Fruit fly (Drosophila melanogaster) whole organism, prepupa: ENCODE results near the gene CG10226.

Source experiments
- CG11294 ChIP-seq: fragments of 200-800 bp; sonication (Bioruptor generic); IDR thresholded peaks from 2 replicates; pipeline ENCODE4 v1.3.6; 2022; ENCODE audit warnings: missing biosample characterization, missing genetic modification characterization
- CG11762 ChIP-seq: fragments of 200-800 bp; sonication (Bioruptor generic); optimal IDR thresholded peaks from 3 replicates; lab custom pipeline; 2016; ENCODE audit warnings: missing biosample characterization, missing genetic modification characterization; ENCODE audit not compliant: insufficient read depth
- CG11902 ChIP-seq: fragments of 200-800 bp; sonication (Bioruptor generic); optimal IDR thresholded peaks from 3 replicates; lab custom pipeline; 2016; ENCODE audit warnings: missing biosample characterization, missing genetic modification characterization
- CG15336 ChIP-seq: fragments of 200-800 bp; sonication (Bioruptor generic); IDR thresholded peaks from 2 replicates; pipeline ENCODE4 v1.3.6; 2022; ENCODE audit warnings: missing biosample characterization, missing genetic modification characterization
- CG1621 ChIP-seq: fragments of 200-800 bp; sonication (Bioruptor generic); optimal IDR thresholded peaks from 3 replicates; lab custom pipeline; 2018; ENCODE audit warnings: missing biosample characterization, mild to moderate bottlenecking, missing genetic modification characterization
- CG16779 ChIP-seq: fragments of 200-800 bp; sonication (Bioruptor generic); optimal IDR thresholded peaks from 3 replicates; lab custom pipeline; 2017; ENCODE audit warnings: missing biosample characterization, mild to moderate bottlenecking, missing genetic modification characterization
- CG3032 ChIP-seq: fragments of 200-800 bp; optimal IDR thresholded peaks from 2 replicates; lab custom pipeline; 2019; ENCODE audit warnings: missing biosample characterization, mild to moderate bottlenecking, missing genetic modification characterization, moderate library complexity
- CG32006 ChIP-seq: fragments of 200-800 bp; sonication (Bioruptor generic); optimal IDR thresholded peaks from 3 replicates; lab custom pipeline; 2017; ENCODE audit warnings: missing biosample characterization, mild to moderate bottlenecking, missing genetic modification characterization
- CG34406 ChIP-seq: fragments of 200-800 bp; sonication (Bioruptor generic); optimal IDR thresholded peaks from 3 replicates; lab custom pipeline; 2016; ENCODE audit warnings: missing biosample characterization, missing genetic modification characterization
- CG6163 ChIP-seq: fragments of 200-800 bp; sonication (Bioruptor generic); IDR thresholded peaks from 3 replicates; pipeline ENCODE4 v1.3.6; 2022; ENCODE audit warnings: missing biosample characterization, missing genetic modification characterization
- CG6276 ChIP-seq: fragments of 200-800 bp; sonication (Bioruptor generic); optimal IDR thresholded peaks from 2 replicates; lab custom pipeline; 2017; ENCODE audit warnings: missing biosample characterization, mild to moderate bottlenecking, missing genetic modification characterization
- CG6792 ChIP-seq: fragments of 200-800 bp; sonication (Bioruptor generic); optimal IDR thresholded peaks from 3 replicates; lab custom pipeline; 2016; ENCODE audit warnings: missing biosample characterization, missing genetic modification characterization
- CG8119 ChIP-seq: fragments of 200-800 bp; sonication (Bioruptor generic); IDR thresholded peaks from 3 replicates; pipeline ENCODE4 v1.3.6; 2022; ENCODE audit warnings: missing biosample characterization, missing genetic modification characterization
- CG8319 ChIP-seq: fragments of 200-800 bp; sonication (Bioruptor generic); optimal IDR thresholded peaks from 3 replicates; lab custom pipeline; 2016; ENCODE audit warnings: missing biosample characterization, missing genetic modification characterization
- CG8632 ChIP-seq: fragments of 200-800 bp; sonication (Bioruptor generic); optimal IDR thresholded peaks from 3 replicates; lab custom pipeline; 2016; ENCODE audit warnings: missing biosample characterization, missing genetic modification characterization
- CG9139 ChIP-seq: fragments of 200-800 bp; sonication (Bioruptor generic); optimal IDR thresholded peaks from 3 replicates; lab custom pipeline; 2017; ENCODE audit warnings: missing biosample characterization, mild to moderate bottlenecking, missing genetic modification characterization
- Eip75B ChIP-seq: fragments of 200-800 bp; sonication (Bioruptor generic); optimal IDR thresholded peaks from 3 replicates; lab custom pipeline; 2016; ENCODE audit warnings: missing biosample characterization, missing genetic modification characterization
- Eip78C ChIP-seq: fragments of 200-800 bp; sonication (Bioruptor generic); peaks from one replicate; lab custom pipeline; 2016; ENCODE audit warnings: missing biosample characterization, missing genetic modification characterization
- Eip93F ChIP-seq: fragments of 200-800 bp; sonication (Bioruptor generic); optimal IDR thresholded peaks from 2 replicates; lab custom pipeline; 2016; ENCODE audit warnings: missing biosample characterization, mild to moderate bottlenecking, missing genetic modification characterization
- Ets21C ChIP-seq: fragments of 200-800 bp; sonication (Bioruptor generic); optimal IDR thresholded peaks from 3 replicates; lab custom pipeline; 2016; ENCODE audit warnings: missing biosample characterization, missing genetic modification characterization
- Ets96B ChIP-seq: fragments of 200-800 bp; optimal IDR thresholded peaks from 2 replicates; lab custom pipeline; 2019; ENCODE audit warnings: missing biosample characterization, mild to moderate bottlenecking, missing genetic modification characterization, moderate library complexity
- Gug ChIP-seq: fragments of 200-800 bp; sonication (Bioruptor generic); IDR thresholded peaks from 2 replicates; pipeline ENCODE4 v1.3.6; 2022; ENCODE audit warnings: missing biosample characterization, missing genetic modification characterization
- Hr38 ChIP-seq: sonication (Bioruptor generic); optimal IDR thresholded peaks from 2 replicates; lab custom pipeline; 2016; ENCODE audit warnings: missing biosample characterization, missing genetic modification characterization
- Hr4 ChIP-seq: fragments of 200-800 bp; sonication (Bioruptor generic); optimal IDR thresholded peaks from 3 replicates; lab custom pipeline; 2016; ENCODE audit warnings: missing biosample characterization, missing genetic modification characterization
- Met ChIP-seq: fragments of 200-800 bp; sonication (Bioruptor generic); optimal IDR thresholded peaks from 3 replicates; lab custom pipeline; 2016; ENCODE audit warnings: missing biosample characterization, missing genetic modification characterization
- OdsH ChIP-seq: fragments of 200-800 bp; sonication (Bioruptor generic); optimal IDR thresholded peaks from 3 replicates; lab custom pipeline; 2016; ENCODE audit warnings: missing biosample characterization, missing genetic modification characterization
- Smox ChIP-seq: fragments of 200-800 bp; sonication (Bioruptor generic); optimal IDR thresholded peaks from 3 replicates; lab custom pipeline; 2016; ENCODE audit warnings: missing biosample characterization, missing genetic modification characterization
- Sox102F ChIP-seq: fragments of 200-800 bp; sonication (Bioruptor generic); optimal IDR thresholded peaks from 2 replicates; lab custom pipeline; 2016; ENCODE audit warnings: missing biosample characterization, mild to moderate bottlenecking, missing genetic modification characterization
- acj6 ChIP-seq: fragments of 200-800 bp; sonication (Bioruptor generic); optimal IDR thresholded peaks from 3 replicates; lab custom pipeline; 2016; ENCODE audit warnings: missing biosample characterization, missing genetic modification characterization
- cyc ChIP-seq: fragments of 200-800 bp; sonication (Bioruptor generic); optimal IDR thresholded peaks from 3 replicates; lab custom pipeline; 2016; ENCODE audit warnings: missing biosample characterization, missing genetic modification characterization
- dac ChIP-seq: fragments of 200-800 bp; sonication (Bioruptor generic); optimal IDR thresholded peaks from 2 replicates; lab custom pipeline; 2017; ENCODE audit warnings: missing biosample characterization, mild to moderate bottlenecking, missing genetic modification characterization
- dsx ChIP-seq: fragments of 200-800 bp; optimal IDR thresholded peaks from 3 replicates; lab custom pipeline; 2019; ENCODE audit warnings: missing biosample characterization, mild to moderate bottlenecking, missing genetic modification characterization, moderate library complexity; ENCODE audit not compliant: poor library complexity, severe bottlenecking
- eg ChIP-seq: fragments of 200-800 bp; sonication (Bioruptor generic); IDR thresholded peaks from 3 replicates; pipeline ENCODE4 v1.3.6; 2022; ENCODE audit warnings: missing biosample characterization, missing genetic modification characterization
- esn ChIP-seq: fragments of 200-800 bp; sonication (Bioruptor generic); optimal IDR thresholded peaks from 2 replicates; lab custom pipeline; 2016; ENCODE audit warnings: missing biosample characterization, mild to moderate bottlenecking, missing genetic modification characterization, moderate library complexity
- fd59A ChIP-seq: fragments of 200-800 bp; sonication (Bioruptor generic); optimal IDR thresholded peaks from 2 replicates; lab custom pipeline; 2017; ENCODE audit warnings: missing biosample characterization, mild to moderate bottlenecking, missing genetic modification characterization, missing genetic modification reagents
- fd85E ChIP-seq: fragments of 200-800 bp; sonication (Bioruptor generic); optimal IDR thresholded peaks from 3 replicates; lab custom pipeline; 2016; ENCODE audit warnings: missing biosample characterization, missing genetic modification characterization
- fkh ChIP-seq: fragments of 200-800 bp; sonication (Bioruptor generic); optimal IDR thresholded peaks from 3 replicates; lab custom pipeline; 2017; ENCODE audit warnings: missing biosample characterization, mild to moderate bottlenecking, missing genetic modification characterization, moderate library complexity
- lz ChIP-seq: fragments of 200-800 bp; sonication (Bioruptor generic); optimal IDR thresholded peaks from 3 replicates; lab custom pipeline; 2016; ENCODE audit warnings: missing biosample characterization, missing genetic modification characterization
- net ChIP-seq: fragments of 200-800 bp; sonication (Bioruptor generic); optimal IDR thresholded peaks from 3 replicates; lab custom pipeline; 2016; ENCODE audit warnings: missing biosample characterization, missing genetic modification characterization
- pdm3 ChIP-seq: fragments of 200-800 bp; sonication (Bioruptor generic); optimal IDR thresholded peaks from 3 replicates; lab custom pipeline; 2016; ENCODE audit warnings: missing biosample characterization, missing genetic modification characterization
- salr ChIP-seq, 2 experiments: fragments of 200-800 bp; sonication (Bioruptor generic); optimal IDR thresholded peaks; 3 replicates each; lab custom pipeline; 2016 to 2018; ENCODE audit warnings: missing biosample characterization in 2 of 2, missing genetic modification characterization in 2 of 2, mild to moderate bottlenecking in 1 of 2
- spab ChIP-seq: fragments of 200-800 bp; sonication (Bioruptor generic); optimal IDR thresholded peaks from 2 replicates; lab custom pipeline; 2017; ENCODE audit warnings: missing biosample characterization, mild to moderate bottlenecking, missing genetic modification characterization, missing genetic modification reagents
- ss ChIP-seq, 2 experiments: fragments of 200-800 bp; sonication (Bioruptor generic); optimal IDR thresholded peaks; 2 replicates in 1 of 2; 3 replicates in 1 of 2; lab custom pipeline; 2017 to 2018; ENCODE audit warnings: mild to moderate bottlenecking in 2 of 2, missing biosample characterization in 2 of 2, missing genetic modification characterization in 2 of 2, moderate library complexity in 1 of 2
- svp ChIP-seq: fragments of 200-800 bp; sonication (Bioruptor generic); peaks from one replicate; lab custom pipeline; 2016; ENCODE audit warnings: missing biosample characterization, missing genetic modification characterization
- topi ChIP-seq: fragments of 200-800 bp; sonication (Bioruptor generic); optimal IDR thresholded peaks from 3 replicates; lab custom pipeline; 2016; ENCODE audit warnings: missing biosample characterization, missing genetic modification characterization
- vri ChIP-seq: fragments of 200-800 bp; sonication (Bioruptor generic); optimal IDR thresholded peaks from 3 replicates; lab custom pipeline; 2016; ENCODE audit warnings: missing biosample characterization, mild to moderate bottlenecking, missing genetic modification characterization

The CG10226 gene

DNA sequence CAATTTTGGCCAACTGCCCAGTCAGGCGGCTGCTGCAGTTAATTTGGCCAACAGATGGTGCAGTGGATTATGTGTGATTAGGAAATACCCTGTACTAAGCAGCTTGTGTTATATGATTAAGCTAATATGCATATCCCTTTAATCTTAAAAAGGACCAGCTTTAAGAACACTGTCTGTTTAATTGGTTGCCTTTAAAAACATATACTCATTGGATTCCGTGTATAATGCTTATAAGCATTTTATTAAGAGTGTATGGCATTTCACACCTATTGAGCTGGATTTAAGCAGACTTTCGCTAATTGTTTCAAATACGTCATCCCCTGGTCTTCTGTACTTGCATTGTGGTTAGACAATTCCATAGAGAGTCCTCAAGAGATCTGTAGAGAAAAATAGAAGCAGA, 23.6 kb upstream of the CG10226 start (continued):
- TF ChIP-seq fd85E (no peak), CG6276 (GFP tag; lab: Kevin White, UChicago) (peak; percentile 39), fd59A (GFP tag; lab: Kevin White, UChicago) (no peak), cyc (GFP tag; lab: Kevin White, UChicago) (no peak), Eip78C (GFP tag; lab: Kevin White, UChicago) (peak; percentile 58), lz (GFP tag; lab: Kevin White, UChicago) (no peak), fkh (GFP tag; lab: Kevin White, UChicago) (no peak), dac (GFP tag; lab: Kevin White, UChicago) (peak; percentile 12), vri (no peak), Hr38 (GFP tag; lab: Kevin White, UChicago) (no peak), CG6163 (GFP tag; lab: Robert Waterston, UW) (no peak), spab (GFP tag; lab: Kevin White, UChicago) (no peak), salr (GFP tag; optimal IDR thresholded peaks at IDR 0.05; lab: Kevin White, UChicago) (peak in 1 of 2 experiments; percentile 47)
- TF ChIP-seq, all 60 proteins: peak for 13

DNA sequence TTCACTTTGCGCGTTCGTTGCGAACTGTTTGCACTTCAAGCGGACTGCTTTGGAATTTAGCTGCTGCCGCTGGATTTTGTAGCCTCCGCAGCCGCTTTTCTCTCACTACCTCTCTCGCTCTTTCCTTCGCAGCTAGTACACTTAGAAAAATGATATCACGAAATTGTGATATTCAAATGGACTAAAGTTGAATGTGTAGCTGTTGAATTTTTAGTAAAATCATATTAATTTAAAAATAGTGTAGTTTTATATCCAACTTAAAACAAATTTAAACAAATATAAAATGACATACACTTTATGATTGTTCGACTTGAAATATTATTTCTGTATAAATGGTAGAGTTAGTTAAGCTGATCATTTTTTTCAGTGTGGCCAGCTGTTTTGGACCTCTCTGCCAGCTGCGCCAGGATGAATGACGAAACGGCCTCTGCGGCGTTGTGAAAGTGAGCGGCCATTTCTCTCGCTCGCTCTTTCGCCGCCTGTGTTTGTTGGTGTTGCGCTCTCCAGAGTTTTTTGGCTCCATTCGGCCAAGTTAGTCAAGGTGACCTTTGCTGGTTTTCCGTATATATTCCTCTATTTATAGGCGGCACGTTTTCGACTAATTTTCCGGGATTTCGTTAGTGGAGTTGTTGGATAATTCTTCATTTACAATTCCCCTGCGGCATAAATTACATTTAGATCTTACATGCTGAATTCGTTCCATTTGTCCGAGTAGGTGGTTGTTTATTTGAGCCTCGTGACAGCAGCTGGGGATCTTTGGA, 23.0 kb upstream of the CG10226 start, which contains the start of gene Ldh:
Gene Ldh, minus strand, starts transcription at position 51 of the 761 bp plus-strand sequence.
- TF ChIP-seq Ets21C (peak; percentile 86), salr (GFP tag; optimal IDR thresholded peaks at IDR 0.05; lab: Kevin White, UChicago) (peak; percentile 71 to 97), pdm3 (peak; percentile 96), Ets96B (peak; percentile 84), fd59A (GFP tag; lab: Kevin White, UChicago) (peak; percentile 86), CG8319 (GFP tag; lab: Kevin White, UChicago) (peak; percentile 86), CG15336 (GFP tag; lab: Robert Waterston, UW) (peak; percentile 99), cyc (GFP tag; lab: Kevin White, UChicago) (peak; percentile 95), Hr4 (peak; percentile 98), CG9139 (GFP tag; lab: Kevin White, UChicago) (peak; percentile 79), Eip93F (peak; percentile 92), CG8119 (peak; percentile 99), Met (GFP tag; lab: Kevin White, UChicago) (peak; percentile 98), CG1621 (tag; lab: Kevin White, UChicago) (peak; percentile 74), CG11294 (peak; percentile 71), CG6276 (GFP tag; lab: Kevin White, UChicago) (peak; percentile 96), CG11762 (GFP tag; lab: Kevin White, UChicago) (peak; percentile 81), lz (GFP tag; lab: Kevin White, UChicago) (peak; percentile 97), net (GFP tag; lab: Kevin White, UChicago) (peak; percentile 97), spab (GFP tag; lab: Kevin White, UChicago) (peak; percentile 67), CG16779 (tag; lab: Kevin White, UChicago) (peak; percentile 90), CG6792 (GFP tag; lab: Kevin White, UChicago) (peak; percentile 95), CG3032 (tag; lab: Kevin White, UChicago) (peak; percentile 95), Eip75B (GFP tag; lab: Kevin White, UChicago) (peak; percentile 95), acj6 (peak; percentile 97), dsx (GFP tag; lab: Kevin White, UChicago) (peak; percentile 90), CG6163 (GFP tag; lab: Robert Waterston, UW) (peak; percentile 93; the same call in 2 of the 3 replicates), ss (GFP tag; optimal IDR thresholded peaks at IDR 0.05; lab: Kevin White, UChicago) (peak; percentile 95 to 96), CG11902 (GFP tag; lab: Kevin White, UChicago) (peak; percentile 90), Hr38 (GFP tag; lab: Kevin White, UChicago) (no peak), esn (GFP tag; lab: Kevin White, UChicago) (peak; percentile 99), CG34406 (GFP tag; lab: Kevin White, UChicago) (peak; percentile 98), Sox102F (GFP tag; lab: Kevin White, UChicago) (peak; percentile 98), OdsH (peak; percentile 96), dac (GFP tag; lab: Kevin White, UChicago) (peak; percentile 91), svp (GFP tag; lab: Kevin White, UChicago) (peak; percentile 99), eg (peak; percentile 95), CG32006 (GFP tag; lab: Kevin White, UChicago) (peak; percentile 99), Gug (GFP tag; lab: Robert Waterston, UW) (peak; percentile 92), CG8632 (GFP tag; lab: Kevin White, UChicago) (peak; percentile 97), Eip78C (GFP tag; lab: Kevin White, UChicago) (peak; percentile 100), topi (GFP tag; lab: Kevin White, UChicago) (peak; percentile 98), Smox (peak; percentile 98)
